Worm (Caenorhabditis elegans) whole organism, late embryonic: Measurements from ENCODE around the gene T06E6.15.

Source experiments
- F13H6.1 ChIP-seq: sonication (generic microtip); optimal IDR thresholded peaks from 2 replicates; lab custom pipeline; 2016; ENCODE audit warnings: missing genetic modification characterization, missing compliant biosample characterization
- Y22D7AL.16 ChIP-seq: sonication (generic microtip); optimal IDR thresholded peaks from 2 replicates; lab custom pipeline; 2016; ENCODE audit warnings: missing genetic modification characterization, missing compliant biosample characterization
- ama-1 ChIP-seq: fragments of 150-350 bp; optimal IDR thresholded peaks from 2 replicates; lab custom pipeline; 2014
- ceh-24 ChIP-seq: sonication (generic microtip); optimal IDR thresholded peaks from 2 replicates; lab custom pipeline; 2016; ENCODE audit warnings: mild to moderate bottlenecking, missing genetic modification characterization, missing compliant biosample characterization
- lim-6 ChIP-seq: sonication (generic microtip); optimal IDR thresholded peaks from 2 replicates; lab custom pipeline; 2016; ENCODE audit warnings: missing genetic modification characterization, missing compliant biosample characterization
- lin-11 ChIP-seq: fragments of 200-800 bp; sonication (Bioruptor generic); optimal IDR thresholded peaks from 2 replicates; lab custom pipeline; 2018; ENCODE audit warnings: mild to moderate bottlenecking, missing genetic modification characterization, missing compliant biosample characterization
- pax-1 ChIP-seq: fragments of 150-350 bp; optimal IDR thresholded peaks from 2 replicates; lab custom pipeline; 2014; ENCODE audit warnings: missing biosample characterization, missing genetic modification characterization
- sdc-2 ChIP-seq: sonication (generic microtip); optimal IDR thresholded peaks from 2 replicates; lab custom pipeline; 2016; ENCODE audit warnings: missing genotype, missing genetic modification characterization, missing compliant biosample characterization
- syd-9 ChIP-seq: sonication (generic microtip); optimal IDR thresholded peaks from 2 replicates; lab custom pipeline; 2016; ENCODE audit warnings: mild to moderate bottlenecking, missing genetic modification characterization, moderate library complexity, missing compliant biosample characterization

DNA sequence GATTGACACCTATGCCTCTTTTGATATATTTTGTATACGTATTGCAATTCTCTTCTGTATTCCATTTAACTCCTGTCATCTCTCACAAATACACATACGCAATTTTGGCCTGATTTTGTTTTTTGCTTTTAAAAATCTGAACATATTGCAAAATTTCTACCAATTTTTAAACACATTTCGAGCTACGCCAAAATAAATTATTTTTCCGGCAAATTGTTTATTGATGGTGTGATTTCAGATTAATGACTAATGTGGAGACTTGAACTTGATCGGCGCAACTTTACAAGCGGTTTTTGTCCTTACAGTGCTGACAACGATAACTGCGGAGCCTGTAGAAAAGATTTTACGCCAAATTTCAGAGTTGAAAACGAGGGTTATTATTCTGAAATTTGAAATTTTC, 2.5 kb downstream of the T06E6.15 start:
- TF ChIP-seq ceh-24 (tag; lab: Kevin White, UChicago): no peak
- TF ChIP-seq F13H6.1 (tag; lab: Kevin White, UChicago): no peak
- TF ChIP-seq sdc-2 (tag; lab: Kevin White, UChicago): no peak
- TF ChIP-seq Y22D7AL.16 (tag; lab: Kevin White, UChicago): no peak
- TF ChIP-seq ama-1 (lab: Kevin White, UChicago): no peak
- no peak for TF ChIP-seq lin-11 (tag; lab: Kevin White, UChicago)
- no peak for TF ChIP-seq lim-6 (tag; lab: Kevin White, UChicago)
- TF ChIP-seq syd-9 (tag; lab: Kevin White, UChicago): no peak
- TF ChIP-seq pax-1 (tag; lab: Kevin White, UChicago): no peak
